Worm (Caenorhabditis elegans): ENCODE measurements around the gene Y54G2A.15.

- TF ChIP-seq ceh-8 (GFP tag; optimal IDR thresholded peaks at IDR 0.05) (no peak), tbx-2 (tag; optimal IDR thresholded peaks at IDR 0.05) (no peak), unc-130 (tag; optimal IDR thresholded peaks at IDR 0.05) (no peak), mep-1 (tag; optimal IDR thresholded peaks at IDR 0.05) (no peak), ama-1 (optimal IDR thresholded peaks at IDR 0.05) (no peak), jun-1 (tag; optimal IDR thresholded peaks at IDR 0.05) (no peak), egl-27 (tag; optimal IDR thresholded peaks at IDR 0.05) (no peak), sox-4 (tag; optimal IDR thresholded peaks at IDR 0.05) (no peak), ceh-82 (tag; optimal IDR thresholded peaks at IDR 0.05) (no peak), nhr-12 (tag; optimal IDR thresholded peaks at IDR 0.05) (no peak), nhr-28 (tag; optimal IDR thresholded peaks at IDR 0.05) (no peak), ztf-11 (tag; optimal IDR thresholded peaks at IDR 0.05) (no peak), nhr-237 (tag; optimal IDR thresholded peaks at IDR 0.05) (no peak), xbp-1 (tag; optimal IDR thresholded peaks at IDR 0.05) (no peak)
Observed at ce11 chrIV:2802193-2802592, 41.6 kb downstream of the Y54G2A.15 start.
